Worm (Caenorhabditis elegans): ENCODE results near the gene gdh-1.

Gene gdh-1

ce11 chrIV:11924092-11924491, 29.0 kb upstream of the gdh-1 start:
- TF ChIP-seq efl-3 (GFP tag; optimal IDR thresholded peaks at IDR 0.05): no peak
- no peak for TF ChIP-seq isw-1 (GFP tag; IDR thresholded peaks at IDR 0.05)
- TF ChIP-seq C16A3.4 (tag; optimal IDR thresholded peaks at IDR 0.05): no peak
- no peak for TF ChIP-seq egl-13 (tag; optimal IDR thresholded peaks at IDR 0.05)

- no peak for TF ChIP-seq egl-27 (tag; optimal IDR thresholded peaks at IDR 0.05)
- no peak for TF ChIP-seq fkh-8 (tag; optimal IDR thresholded peaks at IDR 0.05)
- no peak for TF ChIP-seq efl-1 (optimal IDR thresholded peaks at IDR 0.05)
- TF ChIP-seq efl-1 (GFP tag; optimal IDR thresholded peaks at IDR 0.05 in 1 of 2): peak in 1 of 2 experiments; percentile 43
Observed at ce11 chrIV:11925346-11926075, 27.5 kb upstream of the gdh-1 start, which contains the start of the genes srlf-33 and srlf-32. srlf-33 (minus strand) TSS chrIV:11925446. srlf-32 (plus strand) TSS chrIV:11926025.

ce11 chrIV:11928388-11928787, 24.7 kb upstream of the gdh-1 start:
- TF ChIP-seq sox-4 (tag; optimal IDR thresholded peaks at IDR 0.05): no peak
- no peak for TF ChIP-seq unc-130 (tag; optimal IDR thresholded peaks at IDR 0.05)
- TF ChIP-seq Y116A8C.19 (tag; optimal IDR thresholded peaks at IDR 0.05; ENCODE audit: borderline replicate concordance): no peak
- no peak for TF ChIP-seq unc-62 (GFP tag; optimal IDR thresholded peaks at IDR 0.05)
- no peak for TF ChIP-seq ceh-8 (GFP tag; optimal IDR thresholded peaks at IDR 0.05)
- no peak for TF ChIP-seq hlh-4 (tag; optimal IDR thresholded peaks at IDR 0.05)
- no peak for TF ChIP-seq efl-3 (GFP tag; optimal IDR thresholded peaks at IDR 0.05)
- no peak for TF ChIP-seq mef-2 (tag; optimal IDR thresholded peaks at IDR 0.05)
- no peak for TF ChIP-seq C34B4.2 (tag; optimal IDR thresholded peaks at IDR 0.05)
- no peak for TF ChIP-seq hpl-2 (GFP tag; optimal IDR thresholded peaks at IDR 0.05)
- no peak for TF ChIP-seq pax-3 (tag; optimal IDR thresholded peaks at IDR 0.05)
- peak; percentile 49 for TF ChIP-seq fos-1 (tag; optimal IDR thresholded peaks at IDR 0.05)
- TF ChIP-seq unc-86 (tag; optimal IDR thresholded peaks at IDR 0.05): no peak
- TF ChIP-seq rnt-1 (tag; optimal IDR thresholded peaks at IDR 0.05): peak; percentile 83
- no peak for TF ChIP-seq sup-37 (GFP tag; optimal IDR thresholded peaks at IDR 0.05)
- TF ChIP-seq sptf-1 (tag; optimal IDR thresholded peaks at IDR 0.05): no peak
- TF ChIP-seq ztf-11 (tag; optimal IDR thresholded peaks at IDR 0.05): peak in 1 of 2 experiments; percentile 9
- no peak for TF ChIP-seq zip-4 (GFP tag; optimal IDR thresholded peaks at IDR 0.05)
- TF ChIP-seq tbx-2 (tag; optimal IDR thresholded peaks at IDR 0.05): peak; percentile 15
- no peak for TF ChIP-seq nhr-76 (tag; optimal IDR thresholded peaks at IDR 0.05)
- TF ChIP-seq nhr-12 (tag; optimal IDR thresholded peaks at IDR 0.05): no peak
- TF ChIP-seq lsy-2 (tag; optimal IDR thresholded peaks at IDR 0.05): peak in 1 of 2 experiments; percentile 66
- peak; percentile 81 for TF ChIP-seq nhr-85 (tag)
- TF ChIP-seq grh-1 (GFP tag; IDR thresholded peaks at IDR 0.05): peak; percentile 27; the same call in 1 of the 2 replicates
- TF ChIP-seq ets-5 (GFP tag; IDR thresholded peaks at IDR 0.05): no peak
- peak in 1 of 2 experiments; percentile 58 for TF ChIP-seq mdl-1 (tag; optimal IDR thresholded peaks at IDR 0.05)
- TF ChIP-seq nhr-237 (tag; optimal IDR thresholded peaks at IDR 0.05): no peak
- TF ChIP-seq pqm-1 (tag; optimal IDR thresholded peaks at IDR 0.05): no peak
- TF ChIP-seq ceh-63 (GFP tag; optimal IDR thresholded peaks at IDR 0.05): no peak
- no peak for TF ChIP-seq ceh-90 (tag; optimal IDR thresholded peaks at IDR 0.05)
- peak; percentile 30 for TF ChIP-seq nhr-77 (tag; optimal IDR thresholded peaks at IDR 0.05)
- TF ChIP-seq elt-2 (tag; optimal IDR thresholded peaks at IDR 0.05): peak; percentile 32
- peak; percentile 55 for TF ChIP-seq skn-1 (tag; optimal IDR thresholded peaks at IDR 0.05)
- no peak for TF ChIP-seq pag-3 (tag; optimal IDR thresholded peaks at IDR 0.05; ENCODE audit: borderline replicate concordance, insufficient read depth)
- peak; percentile 19 for TF ChIP-seq blmp-1 (tag; optimal IDR thresholded peaks at IDR 0.05)
- TF ChIP-seq hlh-17 (GFP tag; optimal IDR thresholded peaks at IDR 0.05; ENCODE audit: borderline replicate concordance): no peak
- TF ChIP-seq vab-15 (tag; optimal IDR thresholded peaks at IDR 0.05): no peak
- no peak for TF ChIP-seq lin-39 (tag; optimal IDR thresholded peaks at IDR 0.05)
- TF ChIP-seq ceh-82 (tag; optimal IDR thresholded peaks at IDR 0.05): peak in 2 of 3 experiments; percentile 27 to 35
- peak; percentile 41 for TF ChIP-seq lin-14 (GFP tag; optimal IDR thresholded peaks at IDR 0.05)
- TF ChIP-seq jun-1 (tag; optimal IDR thresholded peaks at IDR 0.05): peak; percentile 8

Data from whole organism, L1 larva.